Worm (Caenorhabditis elegans): ENCODE results near the gene snpc-1.2.

- TF ChIP-seq him-1 (tag; optimal IDR thresholded peaks at IDR 0.05), result no peak
- TF ChIP-seq dao-5 (tag; optimal IDR thresholded peaks at IDR 0.05), result no peak
Observed at ce11 chrIII:13153517-13153916, 15.8 kb downstream of the snpc-1.2 start, which contains the start of gene abce-1.
